Fruit fly (Drosophila melanogaster) whole organism, embryonic: ENCODE results near the gene CG13075.

Experiments
- ATbp ChIP-seq: fragments of 200-800 bp; sonication (Bioruptor generic); optimal IDR thresholded peaks from 2 replicates; lab custom pipeline; 2017; ENCODE audit warnings: missing biosample characterization, mild to moderate bottlenecking, missing genetic modification characterization, missing genetic modification reagents
- Ada2b ChIP-seq: fragments of 200-800 bp; sonication (Bioruptor generic); IDR thresholded peaks from 2 replicates; pipeline ENCODE4 v1.3.6; 2022; ENCODE audit warnings: missing biosample characterization, missing genetic modification characterization
- Aef1 ChIP-seq: fragments of 200-800 bp; sonication (Bioruptor generic); IDR thresholded peaks from 3 replicates; pipeline ENCODE4 v1.3.6; 2022; ENCODE audit warnings: missing biosample characterization, missing genetic modification characterization
- Bdp1 ChIP-seq: fragments of 200-800 bp; sonication (Bioruptor generic); optimal IDR thresholded peaks from 3 replicates; lab custom pipeline; 2016; ENCODE audit warnings: missing biosample characterization, missing genetic modification characterization
- CG13123 ChIP-seq: fragments of 200-800 bp; sonication (Bioruptor generic); optimal IDR thresholded peaks from 2 replicates; lab custom pipeline; 2016; ENCODE audit warnings: missing biosample characterization, missing genetic modification characterization
- CG13624 ChIP-seq: fragments of 200-800 bp; sonication (Bioruptor generic); optimal IDR thresholded peaks from 2 replicates; lab custom pipeline; 2016; ENCODE audit warnings: missing biosample characterization, missing genetic modification characterization
- CG13894 ChIP-seq: fragments of 200-800 bp; sonication (Bioruptor generic); optimal IDR thresholded peaks from 3 replicates; lab custom pipeline; 2018; ENCODE audit warnings: missing biosample characterization, mild to moderate bottlenecking, missing genetic modification characterization, moderate library complexity
- CG14050 ChIP-seq: fragments of 200-800 bp; sonication (Bioruptor generic); IDR thresholded peaks from 3 replicates; pipeline ENCODE4 v1.3.6; 2022; ENCODE audit warnings: missing biosample characterization, missing genetic modification characterization
- CG17385 ChIP-seq: fragments of 200-800 bp; sonication (Bioruptor generic); optimal IDR thresholded peaks from 3 replicates; lab custom pipeline; 2018; ENCODE audit warnings: missing biosample characterization, mild to moderate bottlenecking, missing genetic modification characterization
- CG1792 ChIP-seq: fragments of 200-800 bp; sonication (Bioruptor generic); optimal IDR thresholded peaks from 2 replicates; lab custom pipeline; 2016; ENCODE audit warnings: missing biosample characterization, missing genetic modification characterization
- CG18599 ChIP-seq: fragments of 200-800 bp; sonication (Bioruptor generic); optimal IDR thresholded peaks from 3 replicates; lab custom pipeline; 2017; ENCODE audit warnings: missing biosample characterization, missing genetic modification characterization, mild to moderate bottlenecking, moderate library complexity, missing genetic modification reagents
- CG18764 ChIP-seq: fragments of 200-800 bp; sonication (Bioruptor generic); optimal IDR thresholded peaks from 3 replicates; lab custom pipeline; 2016; ENCODE audit warnings: missing biosample characterization, missing genetic modification characterization
- CG2678 ChIP-seq: fragments of 200-800 bp; sonication (Bioruptor generic); optimal IDR thresholded peaks from 3 replicates; lab custom pipeline; 2019; ENCODE audit warnings: missing biosample characterization, mild to moderate bottlenecking, missing genetic modification characterization, moderate library complexity
- CG34376 ChIP-seq: fragments of 200-800 bp; sonication (Bioruptor generic); optimal IDR thresholded peaks from 2 replicates; lab custom pipeline; 2018; ENCODE audit warnings: missing biosample characterization, mild to moderate bottlenecking, missing genetic modification characterization
- CG4404 ChIP-seq: fragments of 200-800 bp; sonication (Bioruptor generic); IDR thresholded peaks from 2 replicates; pipeline ENCODE4 v1.3.6; 2022; ENCODE audit warnings: missing biosample characterization, missing genetic modification characterization
- CG7745 ChIP-seq: fragments of 200-800 bp; sonication (Bioruptor generic); optimal IDR thresholded peaks from 2 replicates; lab custom pipeline; 2018; ENCODE audit warnings: missing biosample characterization, mild to moderate bottlenecking, missing genetic modification characterization, moderate library complexity
- CG7786 ChIP-seq: fragments of 200-800 bp; sonication (Bioruptor generic); optimal IDR thresholded peaks from 2 replicates; lab custom pipeline; 2016; ENCODE audit warnings: missing biosample characterization, missing genetic modification characterization
- CG7928 ChIP-seq: fragments of 200-800 bp; sonication (Bioruptor generic); optimal IDR thresholded peaks from 2 replicates; lab custom pipeline; 2017; ENCODE audit warnings: missing biosample characterization, mild to moderate bottlenecking, missing genetic modification characterization
- CG8478 ChIP-seq: fragments of >200 bp; optimal IDR thresholded peaks from 2 replicates; lab custom pipeline; 2018
- CHES-1-like ChIP-seq: fragments of 200-800 bp; sonication (Bioruptor generic); optimal IDR thresholded peaks from 2 replicates; lab custom pipeline; 2016; ENCODE audit warnings: missing biosample characterization, missing genetic modification characterization
- Chrac-16 ChIP-seq: fragments of 200-800 bp; sonication (Bioruptor generic); optimal IDR thresholded peaks from 3 replicates; lab custom pipeline; 2016; ENCODE audit warnings: missing biosample characterization, missing genetic modification characterization
- CrebB ChIP-seq: fragments of 200-800 bp; sonication (Bioruptor generic); optimal IDR thresholded peaks from 3 replicates; lab custom pipeline; 2018; ENCODE audit warnings: missing biosample characterization, mild to moderate bottlenecking, missing genetic modification characterization
- D ChIP-seq, 2 experiments: fragments of 200-800 bp in 1 of 2; fragments of >200 bp in 1 of 2; sonication (Bioruptor generic) in 1 of 2; optimal IDR thresholded peaks; 2 replicates in 1 of 2; 3 replicates in 1 of 2; lab custom pipeline; 2017; ENCODE audit warnings: mild to moderate bottlenecking in 1 of 2, missing biosample characterization in 1 of 2, missing genetic modification characterization in 1 of 2, missing genetic modification reagents in 1 of 2
- Dip2 ChIP-seq: fragments of 200-800 bp; sonication (Bioruptor generic); IDR thresholded peaks from 2 replicates; pipeline ENCODE4 v1.3.6; 2022; ENCODE audit warnings: missing biosample characterization, missing genetic modification characterization
- GATAe ChIP-seq: fragments of 200-800 bp; sonication (Bioruptor generic); conservative IDR thresholded peaks from 2 replicates; pipeline ENCODE4 v1.3.6; 2022; ENCODE audit warnings: missing biosample characterization, missing genetic modification characterization
- Gug ChIP-seq: fragments of 200-800 bp; sonication (Bioruptor generic); IDR thresholded peaks from 4 replicates; pipeline ENCODE4 v1.3.6; 2022; ENCODE audit warnings: missing biosample characterization, missing genetic modification characterization
- Hey ChIP-seq: fragments of 200-800 bp; sonication (Bioruptor generic); optimal IDR thresholded peaks from 3 replicates; lab custom pipeline; 2018; ENCODE audit warnings: missing biosample characterization, mild to moderate bottlenecking, missing genetic modification characterization
- Lhr ChIP-seq: fragments of 200-800 bp; sonication (Bioruptor generic); optimal IDR thresholded peaks from 3 replicates; lab custom pipeline; 2017; ENCODE audit warnings: mild to moderate bottlenecking, missing biosample characterization, missing genetic modification reagents, missing genetic modification characterization
- Mrtf ChIP-seq: fragments of 200-800 bp; sonication (Bioruptor generic); IDR thresholded peaks from 3 replicates; pipeline ENCODE4 v1.3.6; 2022; ENCODE audit warnings: missing biosample characterization, missing genetic modification characterization
- NC2α ChIP-seq: fragments of 200-800 bp; sonication (Bioruptor generic); optimal IDR thresholded peaks from 2 replicates; lab custom pipeline; 2016; ENCODE audit warnings: missing biosample characterization, missing genetic modification characterization
- Nf-YA ChIP-seq: fragments of 200-800 bp; sonication (Bioruptor generic); IDR thresholded peaks from 2 replicates; pipeline ENCODE4 v1.3.6; 2022; ENCODE audit warnings: missing biosample characterization, missing genetic modification characterization
- PHDP ChIP-seq: fragments of 200-800 bp; sonication (Bioruptor generic); optimal IDR thresholded peaks from 3 replicates; lab custom pipeline; 2018; ENCODE audit warnings: missing biosample characterization, mild to moderate bottlenecking, missing genetic modification characterization, moderate library complexity
- Ravus ChIP-seq: fragments of 200-800 bp; sonication (Bioruptor generic); IDR thresholded peaks from 2 replicates; pipeline ENCODE4 v1.3.6; 2022; ENCODE audit warnings: missing biosample characterization, missing genetic modification characterization
- Side ChIP-seq: fragments of 200-800 bp; sonication (Bioruptor generic); optimal IDR thresholded peaks from 2 replicates; lab custom pipeline; 2016; ENCODE audit warnings: missing biosample characterization, missing genetic modification characterization
- ac ChIP-seq: fragments of 200-800 bp; sonication (Bioruptor generic); optimal IDR thresholded peaks from 3 replicates; lab custom pipeline; 2017; ENCODE audit warnings: missing biosample characterization, mild to moderate bottlenecking, missing genetic modification characterization
- bbx ChIP-seq: fragments of 200-800 bp; sonication (Bioruptor generic); IDR thresholded peaks from 2 replicates; pipeline ENCODE4 v1.3.6; 2022; ENCODE audit warnings: missing biosample characterization, missing genetic modification characterization; ENCODE audit not compliant: partially characterized antibody
- cato ChIP-seq: fragments of 200-800 bp; sonication (Bioruptor generic); optimal IDR thresholded peaks from 2 replicates; lab custom pipeline; 2016; ENCODE audit warnings: missing biosample characterization, missing genetic modification characterization, borderline replicate concordance
- caup ChIP-seq: fragments of 200-800 bp; sonication (Bioruptor generic); optimal IDR thresholded peaks from 3 replicates; lab custom pipeline; 2017; ENCODE audit warnings: missing biosample characterization, mild to moderate bottlenecking, missing genetic modification characterization, moderate library complexity; ENCODE audit not compliant: severe bottlenecking
- chm ChIP-seq: fragments of 200-800 bp; sonication (Bioruptor generic); IDR thresholded peaks from 2 replicates; pipeline ENCODE4 v1.3.6; 2022; ENCODE audit warnings: missing biosample characterization, missing genetic modification characterization
- fd3F ChIP-seq: fragments of 200-800 bp; sonication (Bioruptor generic); optimal IDR thresholded peaks from 2 replicates; lab custom pipeline; 2018; ENCODE audit warnings: missing biosample characterization, mild to moderate bottlenecking, missing genetic modification characterization, moderate library complexity
- ham ChIP-seq: fragments of 200-800 bp; sonication (Bioruptor generic); IDR thresholded peaks from 2 replicates; pipeline ENCODE4 v1.3.6; 2022; ENCODE audit warnings: missing biosample characterization, missing genetic modification characterization
- ind ChIP-seq: fragments of 200-800 bp; sonication (Bioruptor generic); optimal IDR thresholded peaks from 3 replicates; lab custom pipeline; 2016; ENCODE audit warnings: missing biosample characterization, missing genetic modification characterization
- kni ChIP-seq: fragments of 200-800 bp; sonication (Bioruptor generic); optimal IDR thresholded peaks from 3 replicates; lab custom pipeline; 2017; ENCODE audit warnings: mild to moderate bottlenecking, missing biosample characterization, missing genetic modification reagents, missing genetic modification characterization
- lmd ChIP-seq: fragments of 200-800 bp; sonication (Bioruptor generic); IDR thresholded peaks from 2 replicates; pipeline ENCODE4 v1.3.6; 2022; ENCODE audit warnings: missing biosample characterization, missing genetic modification characterization
- luna ChIP-seq: fragments of 200-800 bp; sonication (Bioruptor generic); optimal IDR thresholded peaks from 2 replicates; lab custom pipeline; 2016; ENCODE audit warnings: missing biosample characterization, missing genetic modification characterization
- mld ChIP-seq: fragments of 200-800 bp; sonication (Bioruptor generic); IDR thresholded peaks from 3 replicates; pipeline ENCODE4 v1.3.6; 2022; ENCODE audit warnings: missing biosample characterization, missing genetic modification characterization; ENCODE audit not compliant: partially characterized antibody
- nerfin-2 ChIP-seq: fragments of 200-800 bp; sonication (Bioruptor generic); IDR thresholded peaks from 2 replicates; pipeline ENCODE4 v1.3.6; 2022; ENCODE audit warnings: missing biosample characterization, missing genetic modification characterization; ENCODE audit not compliant: partially characterized antibody
- onecut ChIP-seq: fragments of 200-800 bp; sonication (Bioruptor generic); IDR thresholded peaks from 2 replicates; pipeline ENCODE4 v1.3.6; 2022; ENCODE audit warnings: missing biosample characterization, missing genetic modification characterization
- pfk ChIP-seq: fragments of 200-800 bp; sonication (Bioruptor generic); optimal IDR thresholded peaks from 2 replicates; lab custom pipeline; 2018; ENCODE audit warnings: missing biosample characterization, mild to moderate bottlenecking, missing genetic modification characterization, moderate library complexity
- ranshi ChIP-seq: fragments of 200-800 bp; sonication (Bioruptor generic); IDR thresholded peaks from 2 replicates; pipeline ENCODE4 v1.3.6; 2022; ENCODE audit warnings: missing biosample characterization, missing genetic modification characterization
- sqz ChIP-seq: fragments of 200-800 bp; sonication (Bioruptor generic); optimal IDR thresholded peaks from 3 replicates; lab custom pipeline; 2018; ENCODE audit warnings: missing biosample characterization, mild to moderate bottlenecking, missing genetic modification characterization
- vfl ChIP-seq: fragments of 200-800 bp; sonication (Bioruptor generic); optimal IDR thresholded peaks from 2 replicates; lab custom pipeline; 2016; ENCODE audit warnings: missing biosample characterization, missing genetic modification characterization

The CG13075 gene

DNA sequence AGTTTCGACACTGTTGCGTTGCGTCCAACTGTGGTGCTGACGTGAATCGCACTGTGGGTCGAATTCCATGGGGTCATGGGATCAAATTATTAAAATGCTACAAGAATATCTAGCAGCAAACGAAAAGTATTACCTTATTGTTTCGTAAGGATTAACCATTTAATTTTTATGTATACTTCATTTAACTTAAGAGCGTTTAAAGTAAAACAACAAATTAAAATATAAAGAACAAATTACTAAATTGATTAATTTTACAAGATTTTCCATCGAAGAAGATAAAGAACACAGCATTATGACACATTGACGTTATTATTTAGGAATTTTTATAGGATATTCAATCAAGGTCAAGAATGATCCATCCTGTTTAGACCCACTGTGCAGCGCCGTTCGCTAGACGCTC lies 29.7 kb upstream of the CG13075 start (continued):
- TF ChIP-seq CG17385 (GFP tag; lab: Kevin White, UChicago) (peak; percentile 31), CG2678 (peak; percentile 66), bbx (GFP tag; lab: Robert Waterston, UW) (no peak), CG13624 (GFP tag; lab: Kevin White, UChicago) (no peak), Mrtf (GFP tag; lab: Robert Waterston, UW) (0 out of 3 replicates have a peak, but pooled peaks have one; percentile 39), PHDP (tag; lab: Kevin White, UChicago) (peak; percentile 49), CrebB (tag; lab: Kevin White, UChicago) (no peak), CG14050 (GFP tag; lab: Robert Waterston, UW) (no peak), nerfin-2 (no peak), lmd (peak; percentile 63), CG18764 (GFP tag; lab: Kevin White, UChicago) (no peak), Bdp1 (GFP tag; lab: Kevin White, UChicago) (no peak), CG4404 (no peak), onecut (GFP tag; lab: Robert Waterston, UW) (no peak), Chrac-16 (GFP tag; lab: Kevin White, UChicago) (peak; percentile 12), CHES-1-like (GFP tag; lab: Kevin White, UChicago) (no peak), Nf-YA (GFP tag; lab: Robert Waterston, UW) (no peak), Lhr (no peak), Side (no peak), CG1792 (GFP tag; lab: Kevin White, UChicago) (no peak), CG7745 (tag; lab: Kevin White, UChicago) (no peak), CG7786 (no peak), vfl (GFP tag; lab: Kevin White, UChicago) (no peak), pfk (GFP tag; lab: Kevin White, UChicago) (no peak), kni (GFP tag; lab: Kevin White, UChicago) (no peak), chm (GFP tag; lab: Robert Waterston, UW) (no peak), Ravus (GFP tag; lab: Robert Waterston, UW) (no peak), CG13894 (no peak), CG7928 (no peak), mld (GFP tag; lab: Robert Waterston, UW) (no peak), ranshi (GFP tag; lab: Robert Waterston, UW) (no peak), ATbp (peak; percentile 35), Dip2 (GFP tag; lab: Robert Waterston, UW) (no peak), ham (GFP tag; lab: Robert Waterston, UW) (no peak), luna (GFP tag; lab: Kevin White, UChicago) (no peak), caup (peak; percentile 13), D (optimal IDR thresholded peaks at IDR 0.05; lab: Kevin White, UChicago) (no peak), D (GFP tag; optimal IDR thresholded peaks at IDR 0.05; lab: Kevin White, UChicago) (peak; percentile 43), ind (GFP tag; lab: Kevin White, UChicago) (peak; percentile 21), CG18599 (GFP tag; lab: Kevin White, UChicago) (peak; percentile 36), GATAe (GFP tag; lab: Robert Waterston, UW) (no peak), CG8478 (lab: Kevin White, UChicago) (no peak), fd3F (GFP tag; lab: Kevin White, UChicago) (no peak), cato (GFP tag; lab: Kevin White, UChicago) (no peak), CG34376 (GFP tag; lab: Kevin White, UChicago) (no peak), sqz (GFP tag; lab: Kevin White, UChicago) (no peak), ac (no peak), Aef1 (no peak), CG13123 (GFP tag; lab: Kevin White, UChicago) (no peak), Ada2b (GFP tag; lab: Robert Waterston, UW) (no peak), Hey (tag; lab: Kevin White, UChicago) (no peak), Gug (GFP tag; lab: Robert Waterston, UW) (no peak), NC2α (no peak)
